Fruit fly (Drosophila melanogaster) whole organism, embryonic: Measurements from ENCODE around the gene Gnf1.

Experiments used
- Ada2b ChIP-seq: fragments of 200-800 bp; sonication (Bioruptor generic); IDR thresholded peaks from 2 replicates; pipeline ENCODE4 v1.3.6; 2022; ENCODE audit warnings: missing biosample characterization, missing genetic modification characterization
- Atf6 ChIP-seq: fragments of 200-800 bp; sonication (Bioruptor generic); IDR thresholded peaks from 2 replicates; pipeline ENCODE4 v1.3.6; 2022; ENCODE audit warnings: missing biosample characterization, missing genetic modification characterization
- CG12071 ChIP-seq: fragments of 200-800 bp; sonication (Bioruptor generic); optimal IDR thresholded peaks from 3 replicates; lab custom pipeline; 2018; ENCODE audit warnings: missing biosample characterization, mild to moderate bottlenecking, missing genetic modification characterization
- CG14710 ChIP-seq: fragments of 200-800 bp; sonication (Bioruptor generic); optimal IDR thresholded peaks from 3 replicates; lab custom pipeline; 2019; ENCODE audit warnings: missing biosample characterization, mild to moderate bottlenecking, missing genetic modification characterization, moderate library complexity
- CG14860 ChIP-seq: fragments of 200-800 bp; sonication (Bioruptor generic); IDR thresholded peaks from 3 replicates; pipeline ENCODE4 v1.3.6; 2022; ENCODE audit warnings: missing biosample characterization, missing genetic modification characterization; ENCODE audit not compliant: partially characterized antibody
- CG15269 ChIP-seq: fragments of 200-800 bp; sonication (Bioruptor generic); optimal IDR thresholded peaks from 2 replicates; lab custom pipeline; 2018; ENCODE audit warnings: missing biosample characterization, mild to moderate bottlenecking, missing genetic modification characterization, moderate library complexity
- CG17829 ChIP-seq: fragments of 200-800 bp; optimal IDR thresholded peaks from 2 replicates; lab custom pipeline; 2019; ENCODE audit warnings: missing biosample characterization, mild to moderate bottlenecking, missing genetic modification characterization, moderate library complexity
- CG1792 ChIP-seq: fragments of 200-800 bp; sonication (Bioruptor generic); optimal IDR thresholded peaks from 2 replicates; lab custom pipeline; 2016; ENCODE audit warnings: missing biosample characterization, missing genetic modification characterization
- CG1832 ChIP-seq: fragments of 200-800 bp; sonication (Bioruptor generic); optimal IDR thresholded peaks from 2 replicates; lab custom pipeline; 2017; ENCODE audit warnings: missing biosample characterization, mild to moderate bottlenecking, missing genetic modification characterization, inconsistent platforms
- CG2889 ChIP-seq: fragments of 200-800 bp; sonication (Bioruptor generic); IDR thresholded peaks from 3 replicates; pipeline ENCODE4 v1.3.6; 2022; ENCODE audit warnings: missing biosample characterization, missing genetic modification characterization
- CG30020 ChIP-seq: fragments of 200-800 bp; optimal IDR thresholded peaks from 2 replicates; lab custom pipeline; 2019; ENCODE audit warnings: missing biosample characterization, mild to moderate bottlenecking, missing genetic modification characterization, moderate library complexity
- CG32772 ChIP-seq: fragments of 200-800 bp; sonication (Bioruptor generic); IDR thresholded peaks from 2 replicates; pipeline ENCODE4 v1.3.6; 2022; ENCODE audit warnings: missing biosample characterization, missing genetic modification characterization
- CG3407 ChIP-seq: fragments of 200-800 bp; sonication (Bioruptor generic); optimal IDR thresholded peaks from 2 replicates; lab custom pipeline; 2018; ENCODE audit warnings: missing biosample characterization, mild to moderate bottlenecking, missing genetic modification characterization
- CG4404 ChIP-seq: fragments of 200-800 bp; sonication (Bioruptor generic); IDR thresholded peaks from 2 replicates; pipeline ENCODE4 v1.3.6; 2022; ENCODE audit warnings: missing biosample characterization, missing genetic modification characterization
- CG7556 ChIP-seq: fragments of 200-800 bp; sonication (Bioruptor generic); optimal IDR thresholded peaks from 2 replicates; lab custom pipeline; 2017; ENCODE audit warnings: missing biosample characterization, mild to moderate bottlenecking, missing genetic modification characterization
- D19A ChIP-seq: fragments of 200-800 bp; optimal IDR thresholded peaks from 3 replicates; lab custom pipeline; 2019; ENCODE audit warnings: missing biosample characterization, mild to moderate bottlenecking, missing genetic modification characterization, moderate library complexity
- Deaf1 ChIP-seq: fragments of 200-800 bp; optimal IDR thresholded peaks from 3 replicates; lab custom pipeline; 2019; ENCODE audit warnings: missing biosample characterization, mild to moderate bottlenecking, missing genetic modification characterization, moderate library complexity
- Dek ChIP-seq: fragments of 200-800 bp; sonication (Bioruptor generic); optimal IDR thresholded peaks from 3 replicates; lab custom pipeline; 2019; ENCODE audit warnings: missing biosample characterization, mild to moderate bottlenecking, missing genetic modification characterization, moderate library complexity
- Dp ChIP-seq: fragments of 200-800 bp; sonication (Bioruptor generic); optimal IDR thresholded peaks from 2 replicates; lab custom pipeline; 2018; ENCODE audit warnings: missing biosample characterization, mild to moderate bottlenecking, missing genetic modification characterization, moderate library complexity
- Fer3 ChIP-seq: fragments of 200-800 bp; sonication (Bioruptor generic); optimal IDR thresholded peaks from 2 replicates; lab custom pipeline; 2018; ENCODE audit warnings: missing biosample characterization, mild to moderate bottlenecking, missing genetic modification characterization, moderate library complexity
- GATAe ChIP-seq: fragments of 200-800 bp; sonication (Bioruptor generic); conservative IDR thresholded peaks from 2 replicates; pipeline ENCODE4 v1.3.6; 2022; ENCODE audit warnings: missing biosample characterization, missing genetic modification characterization
- Mes4 ChIP-seq: fragments of 200-800 bp; sonication (Bioruptor generic); optimal IDR thresholded peaks from 2 replicates; lab custom pipeline; 2016; ENCODE audit warnings: missing biosample characterization, missing genetic modification characterization
- Mrtf ChIP-seq: fragments of 200-800 bp; sonication (Bioruptor generic); IDR thresholded peaks from 3 replicates; pipeline ENCODE4 v1.3.6; 2022; ENCODE audit warnings: missing biosample characterization, missing genetic modification characterization
- NFAT ChIP-seq: fragments of 200-800 bp; sonication (Bioruptor generic); IDR thresholded peaks from 2 replicates; pipeline ENCODE4 v1.3.6; 2022; ENCODE audit warnings: missing biosample characterization, missing genetic modification characterization
- NfI ChIP-seq: fragments of 200-800 bp; sonication (Bioruptor generic); optimal IDR thresholded peaks from 3 replicates; lab custom pipeline; 2018; ENCODE audit warnings: missing biosample characterization, mild to moderate bottlenecking, missing genetic modification characterization, moderate library complexity
- Ravus ChIP-seq: fragments of 200-800 bp; sonication (Bioruptor generic); IDR thresholded peaks from 2 replicates; pipeline ENCODE4 v1.3.6; 2022; ENCODE audit warnings: missing biosample characterization, missing genetic modification characterization
- TFAM ChIP-seq: fragments of 200-800 bp; sonication (Bioruptor generic); optimal IDR thresholded peaks from 2 replicates; lab custom pipeline; 2017; ENCODE audit warnings: missing biosample characterization, missing genetic modification characterization, inconsistent platforms
- Trl ChIP-seq, 3 experiments: fragments of >200 bp in 2 of 3; fragments of 200-800 bp in 1 of 3; sonication (Bioruptor generic) in 1 of 3; optimal IDR thresholded peaks; 2 replicates in 1 of 3; 3 replicates in 2 of 3; lab custom pipeline; 2016 to 2017; ENCODE audit warnings: missing biosample characterization in 1 of 3, missing genetic modification characterization in 1 of 3
- Usf ChIP-seq: fragments of 200-800 bp; sonication (Bioruptor generic); optimal IDR thresholded peaks from 2 replicates; lab custom pipeline; 2017; ENCODE audit warnings: missing genotype, missing biosample characterization, missing genetic modification characterization
- Xrp1 ChIP-seq: fragments of 200-800 bp; sonication (Bioruptor generic); IDR thresholded peaks from 2 replicates; pipeline ENCODE4 v1.3.6; 2022; ENCODE audit warnings: missing biosample characterization, missing genetic modification characterization
- bbx ChIP-seq: fragments of 200-800 bp; sonication (Bioruptor generic); IDR thresholded peaks from 2 replicates; pipeline ENCODE4 v1.3.6; 2022; ENCODE audit warnings: missing biosample characterization, missing genetic modification characterization; ENCODE audit not compliant: partially characterized antibody
- chif ChIP-seq, 2 experiments: fragments of 200-800 bp; sonication (Bioruptor generic); optimal IDR thresholded peaks; 3 replicates each; lab custom pipeline; 2016; ENCODE audit warnings: missing biosample characterization in 2 of 2, missing genetic modification characterization in 2 of 2
- crol ChIP-seq: fragments of 200-800 bp; sonication (Bioruptor generic); IDR thresholded peaks from 2 replicates; pipeline ENCODE4 v1.3.6; 2022; ENCODE audit warnings: missing biosample characterization, missing genetic modification characterization
- dmrt11E ChIP-seq: fragments of 200-800 bp; sonication (Bioruptor generic); optimal IDR thresholded peaks from 3 replicates; lab custom pipeline; 2018; ENCODE audit warnings: missing biosample characterization, mild to moderate bottlenecking, missing genetic modification characterization, moderate library complexity
- ems ChIP-seq: fragments of 200-800 bp; sonication (Bioruptor generic); optimal IDR thresholded peaks from 3 replicates; lab custom pipeline; 2016; ENCODE audit warnings: missing biosample characterization, missing genetic modification characterization
- her ChIP-seq: fragments of 200-800 bp; sonication (Bioruptor generic); optimal IDR thresholded peaks from 2 replicates; lab custom pipeline; 2016; ENCODE audit warnings: missing biosample characterization, missing genetic modification characterization
- klu ChIP-seq: fragments of 200-800 bp; sonication (Bioruptor generic); IDR thresholded peaks from 2 replicates; pipeline ENCODE4 v1.3.6; 2022; ENCODE audit warnings: missing biosample characterization, missing genetic modification characterization
- knrl ChIP-seq: fragments of 200-800 bp; sonication (Bioruptor generic); IDR thresholded peaks from 3 replicates; pipeline ENCODE4 v1.3.6; 2022; ENCODE audit warnings: missing biosample characterization, missing genetic modification characterization; ENCODE audit not compliant: partially characterized antibody
- pita ChIP-seq: fragments of 200-800 bp; sonication (Bioruptor generic); optimal IDR thresholded peaks from 2 replicates; lab custom pipeline; 2017; ENCODE audit warnings: missing biosample characterization, mild to moderate bottlenecking, missing genetic modification characterization
- pnt ChIP-seq: fragments of 200-800 bp; sonication (Bioruptor generic); optimal IDR thresholded peaks from 3 replicates; lab custom pipeline; 2016; ENCODE audit warnings: missing biosample characterization, missing genetic modification characterization
- pros ChIP-seq: fragments of 200-800 bp; sonication (Bioruptor generic); optimal IDR thresholded peaks from 3 replicates; lab custom pipeline; 2019; ENCODE audit warnings: missing biosample characterization, mild to moderate bottlenecking, missing genetic modification characterization, moderate library complexity
- tna ChIP-seq: fragments of 200-800 bp; sonication (Bioruptor generic); IDR thresholded peaks from 2 replicates; pipeline ENCODE4 v1.3.6; 2022; ENCODE audit warnings: missing biosample characterization, missing genetic modification characterization; ENCODE audit not compliant: partially characterized antibody
- tup ChIP-seq: fragments of 200-800 bp; sonication (Bioruptor generic); optimal IDR thresholded peaks from 2 replicates; lab custom pipeline; 2016; ENCODE audit warnings: missing biosample characterization, mild to moderate bottlenecking, missing genetic modification characterization, moderate library complexity
- vfl ChIP-seq: fragments of 200-800 bp; sonication (Bioruptor generic); optimal IDR thresholded peaks from 2 replicates; lab custom pipeline; 2016; ENCODE audit warnings: missing biosample characterization, missing genetic modification characterization
- yki ChIP-seq: fragments of >200 bp; optimal IDR thresholded peaks from 3 replicates; lab custom pipeline; 2018

Gnf1 gene

dm6 chr3R:4952571-4952929 lies 46.1 kb downstream of the Gnf1 start, which contains the start of gene Ubc6 (continued):
- TF ChIP-seq bbx (no peak), pita (GFP tag; lab: Kevin White, UChicago) (no peak), Mes4 (peak; percentile 40), Mrtf (no peak), CG1792 (GFP tag; lab: Kevin White, UChicago) (peak; percentile 38), tup (no peak), D19A (no peak), dmrt11E (tag; lab: Kevin White, UChicago) (peak; percentile 38), Fer3 (tag; lab: Kevin White, UChicago) (peak; percentile 41), CG17829 (tag; lab: Kevin White, UChicago) (peak; percentile 78), CG14860 (no peak), TFAM (GFP tag; lab: Kevin White, UChicago) (no peak), CG32772 (GFP tag; lab: Robert Waterston, UW) (no peak), pnt (GFP tag; lab: Kevin White, UChicago) (peak; percentile 70), Dp (GFP tag; lab: Kevin White, UChicago) (peak; percentile 66), ems (peak; percentile 70), chif (GFP tag; optimal IDR thresholded peaks at IDR 0.05; lab: Kevin White, UChicago) (peak; percentile 22 to 81), klu (no peak), CG14710 (peak; percentile 85), yki (lab: Kevin White, UChicago) (no peak), knrl (GFP tag; lab: Robert Waterston, UW) (no peak), CG2889 (GFP tag; lab: Robert Waterston, UW) (no peak), NFAT (GFP tag; lab: Robert Waterston, UW) (no peak), Dek (tag; lab: Kevin White, UChicago) (peak; percentile 76), CG7556 (GFP tag; lab: Kevin White, UChicago) (peak; percentile 9), CG15269 (tag; lab: Kevin White, UChicago) (peak; percentile 40), Atf6 (GFP tag; lab: Robert Waterston, UW) (no peak), NfI (GFP tag; lab: Kevin White, UChicago) (peak; percentile 45), her (GFP tag; lab: Kevin White, UChicago) (peak; percentile 100), Usf (GFP tag; lab: Kevin White, UChicago) (no peak), CG4404 (no peak), Ada2b (GFP tag; lab: Robert Waterston, UW) (no peak), tna (GFP tag; lab: Robert Waterston, UW) (no peak), CG3407 (GFP tag; lab: Kevin White, UChicago) (peak; percentile 19)
- TF ChIP-seq, all 482 proteins: peak for 230

- TF ChIP-seq pros (GFP tag; lab: Kevin White, UChicago), result peak; percentile 25
- TF ChIP-seq GATAe, result no peak
- peak; percentile 76 for TF ChIP-seq CG1832
- no peak for TF ChIP-seq Xrp1 (GFP tag; lab: Robert Waterston, UW)
- TF ChIP-seq Ravus (GFP tag; lab: Robert Waterston, UW), result no peak
- no peak for TF ChIP-seq CG12071 (GFP tag; lab: Kevin White, UChicago)
- 0 out of 2 replicates have a peak, but pooled peaks have one; percentile 7 for TF ChIP-seq crol (GFP tag; lab: Robert Waterston, UW)
- no peak for TF ChIP-seq CG30020
- TF ChIP-seq Trl (optimal IDR thresholded peaks at IDR 0.05; lab: Kevin White, UChicago), result peak in 1 of 2 experiments; percentile 27
- no peak for TF ChIP-seq Trl (GFP tag; optimal IDR thresholded peaks at IDR 0.05; lab: Kevin White, UChicago)
- TF ChIP-seq Deaf1, result peak; percentile 19
- no peak for TF ChIP-seq vfl (GFP tag; lab: Kevin White, UChicago)
- TF ChIP-seq, all 482 proteins: peak for 5
Measured at dm6 chr3R:4955152-4955551, 48.7 kb downstream of the Gnf1 start, which contains the start of gene Jhbp3. Jhbp3 (minus strand) TSS chr3R:4955252.
